Fruit fly (Drosophila melanogaster): Measurements from ENCODE around the gene CG46281.
A peak's percentile ranks its signal among the peaks of the same experiment; 100 is the strongest.

The CG46281 gene

dm6 chr3R:13065180-13065757 is 35.2 kb upstream of the CG46281 start:
- TF ChIP-seq Hr83 (GFP tag; optimal IDR thresholded peaks at IDR 0.05; ENCODE audit: poor library complexity, severe bottlenecking) (no peak), CG9705 (GFP tag; optimal IDR thresholded peaks at IDR 0.05) (no peak), HLH106 (tag; optimal IDR thresholded peaks at IDR 0.05) (no peak), Dfd (GFP tag; optimal IDR thresholded peaks at IDR 0.05) (no peak), N (GFP tag; optimal IDR thresholded peaks at IDR 0.05) (no peak), br (GFP tag; optimal IDR thresholded peaks at IDR 0.05) (no peak), sv (GFP tag; optimal IDR thresholded peaks at IDR 0.05) (no peak), pan (optimal IDR thresholded peaks at IDR 0.05) (no peak)

dm6 chr3R:13063746-13064592 is 33.9 kb upstream of the CG46281 start:
- TF ChIP-seq tai (GFP tag; optimal IDR thresholded peaks at IDR 0.05) (no peak), Jra (GFP tag; optimal IDR thresholded peaks at IDR 0.05) (peak; percentile 47), Hr83 (GFP tag; optimal IDR thresholded peaks at IDR 0.05; ENCODE audit: poor library complexity, severe bottlenecking) (peak; percentile 53), h (GFP tag; optimal IDR thresholded peaks at IDR 0.05) (no peak), Vsx2 (GFP tag; optimal IDR thresholded peaks at IDR 0.05; ENCODE audit: partially characterized antibody) (peak; percentile 67), N (GFP tag; optimal IDR thresholded peaks at IDR 0.05) (peak; percentile 97), sage (GFP tag; optimal IDR thresholded peaks at IDR 0.05) (no peak), Dfd (GFP tag; optimal IDR thresholded peaks at IDR 0.05) (peak; percentile 6), woc (GFP tag; optimal IDR thresholded peaks at IDR 0.05) (peak; percentile 14), Dif (GFP tag; optimal IDR thresholded peaks at IDR 0.05; ENCODE audit: partially characterized antibody) (peak; percentile 23), rgr (GFP tag; optimal IDR thresholded peaks at IDR 0.05) (no peak), GATAd (GFP tag; optimal IDR thresholded peaks at IDR 0.05) (no peak), CG9705 (GFP tag; optimal IDR thresholded peaks at IDR 0.05) (no peak), dmrt93B (GFP tag; optimal IDR thresholded peaks at IDR 0.05) (no peak), Abd-B (GFP tag; optimal IDR thresholded peaks at IDR 0.05) (peak; percentile 69)

DNA sequence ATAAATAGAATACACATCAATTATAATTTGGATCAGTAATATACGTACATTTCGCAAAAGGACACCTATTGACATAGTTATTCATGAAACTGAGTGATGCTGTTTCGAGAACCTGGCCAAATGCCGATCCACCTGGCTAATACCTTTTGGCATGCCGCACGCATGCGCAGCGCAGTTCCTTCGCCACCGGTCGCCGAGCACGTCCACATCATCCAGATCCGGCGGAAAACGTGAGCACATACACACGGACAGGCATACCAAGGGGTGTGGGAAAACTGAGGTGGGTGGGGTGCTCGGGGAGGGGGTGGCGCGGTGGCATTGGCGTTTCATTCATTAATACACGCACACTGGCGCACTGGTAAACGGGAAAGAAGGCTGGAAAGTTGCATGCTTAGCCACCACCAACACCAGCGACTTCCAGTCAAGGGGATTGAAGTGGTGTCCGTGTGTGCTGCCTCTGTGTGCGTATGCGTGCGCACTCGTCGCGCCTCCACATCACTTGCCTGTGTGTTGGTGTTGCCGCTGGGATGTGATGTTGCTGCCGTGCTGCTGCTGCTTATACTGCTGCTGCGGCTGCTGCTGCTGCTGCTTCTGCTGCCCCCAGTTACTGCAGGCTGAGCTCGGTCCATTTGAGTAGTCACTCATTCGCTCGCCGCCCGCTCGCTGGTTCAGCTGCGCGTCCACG is 27.2 kb upstream of the CG46281 start, which contains the start of gene sim:
Gene sim (plus strand): TSS at position 635 of the 685 bp plus-strand sequence.
- TF ChIP-seq GATAd (GFP tag; optimal IDR thresholded peaks at IDR 0.05), result no peak
- no peak for TF ChIP-seq pan (optimal IDR thresholded peaks at IDR 0.05)
- no peak for TF ChIP-seq jim (GFP tag; optimal IDR thresholded peaks at IDR 0.05)
- no peak for TF ChIP-seq psq (GFP tag; optimal IDR thresholded peaks at IDR 0.05)
- no peak for TF ChIP-seq foxo (GFP tag; optimal IDR thresholded peaks at IDR 0.05)
- TF ChIP-seq Jra (GFP tag; optimal IDR thresholded peaks at IDR 0.05), result no peak
- TF ChIP-seq dsf (GFP tag; optimal IDR thresholded peaks at IDR 0.05; ENCODE audit: borderline replicate concordance), result no peak
- TF ChIP-seq tai (GFP tag; optimal IDR thresholded peaks at IDR 0.05), result no peak
- TF ChIP-seq CrebA (GFP tag; optimal IDR thresholded peaks at IDR 0.05; ENCODE audit: borderline replicate concordance), result no peak
- TF ChIP-seq rgr (GFP tag; optimal IDR thresholded peaks at IDR 0.05), result no peak
- TF ChIP-seq fru (GFP tag; optimal IDR thresholded peaks at IDR 0.05), result no peak
- TF ChIP-seq Myc (optimal IDR thresholded peaks at IDR 0.05), result no peak
- no peak for TF ChIP-seq Mio (GFP tag; optimal IDR thresholded peaks at IDR 0.05)
- TF ChIP-seq ey (GFP tag; optimal IDR thresholded peaks at IDR 0.05), result no peak
- TF ChIP-seq CG9705 (GFP tag; optimal IDR thresholded peaks at IDR 0.05), result no peak
- no peak for TF ChIP-seq OdsH (GFP tag; optimal IDR thresholded peaks at IDR 0.05)
- TF ChIP-seq br (GFP tag; optimal IDR thresholded peaks at IDR 0.05), result no peak

DNA sequence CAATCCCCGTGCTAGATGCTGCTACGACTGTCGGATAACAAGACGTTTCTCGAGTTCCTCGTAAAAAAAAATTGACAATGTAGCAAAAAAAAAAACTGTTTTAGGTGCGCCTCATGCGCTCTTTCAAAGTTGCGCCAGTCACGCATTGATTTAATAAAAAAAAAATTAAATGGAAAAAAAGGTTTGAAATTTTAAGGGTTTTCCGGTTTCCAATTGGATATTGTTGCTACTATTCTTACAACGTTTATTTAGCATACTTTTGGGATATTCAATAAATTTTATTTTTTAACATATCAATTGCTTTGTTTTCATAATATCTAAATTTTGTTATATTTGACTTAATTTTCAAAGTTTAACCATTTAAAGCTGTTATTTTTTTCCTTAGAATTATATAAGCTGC is 26.4 kb upstream of the CG46281 start:
- no peak for TF ChIP-seq usp (GFP tag; optimal IDR thresholded peaks at IDR 0.05)
- no peak for TF ChIP-seq foxo (GFP tag; optimal IDR thresholded peaks at IDR 0.05)
- no peak for TF ChIP-seq Mio (GFP tag; optimal IDR thresholded peaks at IDR 0.05)
- no peak for TF ChIP-seq brk (GFP tag; optimal IDR thresholded peaks at IDR 0.05)
- no peak for TF ChIP-seq Vsx2 (GFP tag; optimal IDR thresholded peaks at IDR 0.05; ENCODE audit: partially characterized antibody)
- TF ChIP-seq Abd-B (GFP tag; optimal IDR thresholded peaks at IDR 0.05), result no peak
- TF ChIP-seq OdsH (GFP tag; optimal IDR thresholded peaks at IDR 0.05), result no peak
- TF ChIP-seq Rel (GFP tag; optimal IDR thresholded peaks at IDR 0.05), result no peak
- no peak for TF ChIP-seq Rel (tag; optimal IDR thresholded peaks at IDR 0.05)

Measured in whole organism, wandering third instar larva.